Fruit fly (Drosophila melanogaster): ENCODE measurements around the gene CG13693.
A peak's percentile ranks its signal among the peaks of the same experiment; 100 is the strongest.

The CG13693 gene

dm6 chr2L:223351-223750 lies 8.9 kb upstream of the CG13693 start (continued):
- TF ChIP-seq CG6765 (GFP tag; optimal IDR thresholded peaks at IDR 0.05) (peak; percentile 4), crp (GFP tag; optimal IDR thresholded peaks at IDR 0.05) (peak in 1 of 2 experiments; percentile 27), CoRest (tag; optimal IDR thresholded peaks at IDR 0.05) (peak; percentile 78), CG2116 (GFP tag; optimal IDR thresholded peaks at IDR 0.05) (peak; percentile 53), CG12744 (GFP tag; optimal IDR thresholded peaks at IDR 0.05) (peak; percentile 66), toy (GFP tag; IDR thresholded peaks at IDR 0.05) (peak; percentile 49; the same call in 1 of the 2 replicates), unc-4 (GFP tag; IDR thresholded peaks at IDR 0.05; ENCODE audit: partially characterized antibody) (no peak), sc (optimal IDR thresholded peaks at IDR 0.05) (no peak), sc (GFP tag; optimal IDR thresholded peaks at IDR 0.05) (peak; percentile 84), dimm (GFP tag; IDR thresholded peaks at IDR 0.05) (peak; percentile 89), al (GFP tag; IDR thresholded peaks at IDR 0.05) (peak; percentile 53), CG14050 (GFP tag; IDR thresholded peaks at IDR 0.05) (peak; percentile 87), zen2 (GFP tag; IDR thresholded peaks at IDR 0.05; ENCODE audit: partially characterized antibody) (no peak), eyg (GFP tag; optimal IDR thresholded peaks at IDR 0.05) (peak; percentile 80), Sin3A (optimal IDR thresholded peaks at IDR 0.05) (no peak), crc (GFP tag; optimal IDR thresholded peaks at IDR 0.05) (peak; percentile 70), CG7556 (GFP tag; optimal IDR thresholded peaks at IDR 0.05) (peak; percentile 83), CG2889 (GFP tag; IDR thresholded peaks at IDR 0.05) (peak; percentile 61; the same call in 2 of the 3 replicates), Neu2 (GFP tag; optimal IDR thresholded peaks at IDR 0.05; ENCODE audit: borderline replicate concordance) (peak; percentile 20), chm (GFP tag; IDR thresholded peaks at IDR 0.05) (peak; percentile 96), CG15011 (GFP tag; optimal IDR thresholded peaks at IDR 0.05) (peak; percentile 37), Scr (GFP tag; IDR thresholded peaks at IDR 0.05; ENCODE audit: partially characterized antibody) (no peak), sens-2 (GFP tag; IDR thresholded peaks at IDR 0.05) (peak; percentile 93), CG18011 (GFP tag; optimal IDR thresholded peaks at IDR 0.05) (peak; percentile 67), CG4404 (GFP tag; IDR thresholded peaks at IDR 0.05) (peak; percentile 83), CG3281 (GFP tag; optimal IDR thresholded peaks at IDR 0.05) (peak; percentile 54), ATbp (GFP tag; optimal IDR thresholded peaks at IDR 0.05) (peak; percentile 91), trem (tag; optimal IDR thresholded peaks at IDR 0.05) (peak; percentile 83), onecut (GFP tag; IDR thresholded peaks at IDR 0.05) (peak; percentile 52), HLH4C (GFP tag; IDR thresholded peaks at IDR 0.05; ENCODE audit: partially characterized antibody) (no peak), cg (GFP tag; optimal IDR thresholded peaks at IDR 0.05) (no peak), CG18764 (GFP tag; optimal IDR thresholded peaks at IDR 0.05) (peak; percentile 76), Drgx (GFP tag; IDR thresholded peaks at IDR 0.05) (peak; percentile 93), disco-r (GFP tag; optimal IDR thresholded peaks at IDR 0.05) (peak; percentile 73), CG8924 (tag; optimal IDR thresholded peaks at IDR 0.05) (peak; percentile 74), CG17912 (GFP tag; optimal IDR thresholded peaks at IDR 0.05) (no peak), sug (tag; optimal IDR thresholded peaks at IDR 0.05) (no peak), esg (GFP tag; conservative IDR thresholded peaks at IDR 0.05) (peak; percentile 88), CG17829 (tag; optimal IDR thresholded peaks at IDR 0.05) (peak; percentile 89), tap (tag; optimal IDR thresholded peaks at IDR 0.05) (peak; percentile 76), CG4617 (GFP tag; optimal IDR thresholded peaks at IDR 0.05; ENCODE audit: borderline replicate concordance) (peak; percentile 38), lola (GFP tag; optimal IDR thresholded peaks at IDR 0.05) (peak in 1 of 3 experiments; percentile 86), Sox102F (GFP tag; optimal IDR thresholded peaks at IDR 0.05) (peak; percentile 91), Fer2 (tag; optimal IDR thresholded peaks at IDR 0.05) (no peak), CG31441 (GFP tag; IDR thresholded peaks at IDR 0.05) (peak; percentile 92), mam (GFP tag; optimal IDR thresholded peaks at IDR 0.05) (peak; percentile 82), MBD-R2 (GFP tag; IDR thresholded peaks at IDR 0.05) (peak; percentile 46), CG10267 (tag; optimal IDR thresholded peaks at IDR 0.05) (peak; percentile 81), pan (optimal IDR thresholded peaks at IDR 0.05) (no peak), pan (GFP tag; optimal IDR thresholded peaks at IDR 0.05 in 1 of 2, IDR thresholded peaks at IDR 0.05 in 1 of 2) (peak in 1 of 2 experiments; percentile 95), pum (GFP tag; optimal IDR thresholded peaks at IDR 0.05) (peak; percentile 84)

All from whole organism, embryonic.